Worm (Caenorhabditis elegans): ENCODE data around the gene cdd-2.

DNA sequence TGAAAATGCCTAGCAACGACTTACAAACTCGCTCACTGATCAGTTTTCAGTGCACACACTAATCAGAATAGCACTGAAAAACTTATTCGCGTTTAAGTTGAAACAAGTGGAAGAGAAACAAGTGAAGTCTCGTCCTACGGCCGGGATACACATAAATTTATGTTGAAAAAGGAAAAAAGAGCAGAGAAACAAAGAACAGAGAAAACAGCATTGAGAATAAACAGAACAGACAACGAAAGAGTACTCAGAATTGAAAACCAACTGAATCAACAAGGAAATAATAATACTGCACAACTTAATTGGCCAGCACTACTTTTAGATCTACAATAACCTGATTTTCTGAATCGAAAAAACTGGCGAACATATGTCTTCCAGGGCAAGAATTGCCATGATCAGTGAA is 6.7 kb upstream of the cdd-2 start, which contains the start of gene F49E8.6:
- TF ChIP-seq ztf-29 (GFP tag; IDR thresholded peaks at IDR 0.05) (no peak), flt-1 (GFP tag; IDR thresholded peaks at IDR 0.05) (no peak), med-1 (GFP tag; optimal IDR thresholded peaks at IDR 0.05; ENCODE audit: insufficient read depth) (no peak), T22C8.4 (GFP tag; IDR thresholded peaks at IDR 0.05) (no peak), ref-1 (GFP tag; conservative IDR thresholded peaks at IDR 0.05) (no peak)

All from whole organism, midembryonic.